Worm (Caenorhabditis elegans): Measurements from ENCODE around the gene H23L24.4.

DNA sequence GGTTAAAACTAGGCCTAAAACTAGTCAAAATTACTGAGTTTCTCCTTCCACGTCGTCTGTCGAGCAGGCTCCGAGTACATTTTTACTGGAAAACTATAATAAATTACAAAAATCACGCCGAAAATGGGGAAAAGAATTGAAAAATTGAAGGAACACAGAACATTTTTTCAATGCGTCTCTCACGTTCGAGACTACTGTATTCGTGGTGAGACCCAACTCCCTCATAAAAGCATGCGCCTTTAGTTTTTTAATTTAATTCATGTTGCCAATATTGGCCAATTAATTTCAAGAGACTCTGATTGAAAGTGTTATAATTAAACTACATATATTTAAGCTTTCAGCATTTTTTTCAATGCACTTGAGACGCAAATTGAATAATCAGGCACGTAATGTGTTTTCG is 48.7 kb upstream of the H23L24.4 start:
- TF ChIP-seq flt-1 (GFP tag; IDR thresholded peaks at IDR 0.05), result no peak
- no peak for TF ChIP-seq cog-1 (tag; optimal IDR thresholded peaks at IDR 0.05)
- no peak for TF ChIP-seq ztf-29 (GFP tag; IDR thresholded peaks at IDR 0.05)
- no peak for TF ChIP-seq ref-1 (GFP tag; conservative IDR thresholded peaks at IDR 0.05)
